Fruit fly (Drosophila melanogaster): Measurements from ENCODE around the gene kek6.

The kek6 gene

DNA sequence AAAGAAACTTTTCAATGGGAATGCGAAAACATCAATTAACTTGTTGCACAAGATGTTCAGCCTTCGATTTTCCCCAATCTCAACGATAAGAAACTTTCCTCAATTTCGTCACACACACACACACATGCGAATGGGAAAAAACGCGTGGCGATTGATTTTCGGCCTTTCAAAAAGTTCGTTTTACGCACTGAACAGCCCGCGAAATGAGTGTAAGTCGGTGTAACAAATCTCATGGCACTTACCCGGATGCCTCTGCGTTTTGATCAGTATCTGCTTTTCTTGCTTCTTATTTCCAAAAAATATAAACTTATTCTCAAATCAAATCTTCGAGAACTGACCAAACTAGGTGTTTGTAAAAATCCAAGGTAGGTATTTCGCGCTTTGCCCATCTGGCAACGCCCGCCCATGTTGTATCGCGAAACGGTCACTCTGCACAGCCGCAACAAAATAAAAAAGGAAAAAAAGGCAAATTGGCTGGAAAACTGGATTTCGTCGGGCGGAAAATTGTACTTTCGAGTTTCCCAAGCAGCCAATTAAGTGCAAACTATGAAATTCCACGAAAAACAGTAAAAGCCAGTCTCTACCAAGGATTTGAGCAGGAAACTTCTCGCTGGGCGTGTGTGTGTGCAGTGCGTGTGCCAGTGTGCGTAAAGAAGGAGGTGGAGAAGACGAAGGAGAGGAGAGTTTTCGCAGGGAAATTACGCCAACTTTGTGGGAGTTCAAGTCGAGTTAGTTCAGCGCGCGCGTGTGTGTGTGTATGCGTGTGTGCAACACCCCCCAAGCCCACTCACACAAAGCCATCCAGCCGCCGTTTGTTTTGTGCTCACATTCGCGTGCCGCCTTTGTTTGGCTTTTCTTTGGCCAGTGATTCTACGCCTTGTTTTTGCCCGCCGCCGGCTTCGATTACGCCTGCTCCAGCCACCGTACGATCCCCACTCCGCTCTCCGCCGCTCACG is 11.0 kb upstream of the kek6 start, which contains the start of gene Med:
Gene Med, plus strand, starts transcription at position 408 of the 956 bp plus-strand sequence.
- no peak for TF ChIP-seq CG9705 (GFP tag; optimal IDR thresholded peaks at IDR 0.05)
- TF ChIP-seq OdsH (GFP tag; optimal IDR thresholded peaks at IDR 0.05): no peak
- no peak for TF ChIP-seq Mio (GFP tag; optimal IDR thresholded peaks at IDR 0.05)
- no peak for TF ChIP-seq fru (GFP tag; optimal IDR thresholded peaks at IDR 0.05)
- TF ChIP-seq Myc (optimal IDR thresholded peaks at IDR 0.05): peak; percentile 28
- no peak for TF ChIP-seq Hr78 (GFP tag; optimal IDR thresholded peaks at IDR 0.05)
- TF ChIP-seq HLH106 (tag; optimal IDR thresholded peaks at IDR 0.05): peak; percentile 30
- peak; percentile 63 for TF ChIP-seq Sp1 (GFP tag; optimal IDR thresholded peaks at IDR 0.05)
- peak; percentile 89 for TF ChIP-seq psq (GFP tag; optimal IDR thresholded peaks at IDR 0.05)
- peak; percentile 32 for TF ChIP-seq h (GFP tag; optimal IDR thresholded peaks at IDR 0.05)
- no peak for TF ChIP-seq Hnf4 (GFP tag; optimal IDR thresholded peaks at IDR 0.05)
- TF ChIP-seq GATAd (GFP tag; optimal IDR thresholded peaks at IDR 0.05): no peak
- TF ChIP-seq lola (GFP tag; optimal IDR thresholded peaks at IDR 0.05): no peak
- no peak for TF ChIP-seq dl (GFP tag; optimal IDR thresholded peaks at IDR 0.05; ENCODE audit: insufficient read depth in 1 of 2, partially characterized antibody in 2 of 2)
- TF ChIP-seq Dif (GFP tag; optimal IDR thresholded peaks at IDR 0.05; ENCODE audit: partially characterized antibody): no peak
- no peak for TF ChIP-seq dsf (GFP tag; optimal IDR thresholded peaks at IDR 0.05; ENCODE audit: borderline replicate concordance)
- no peak for TF ChIP-seq woc (GFP tag; optimal IDR thresholded peaks at IDR 0.05)
- no peak for TF ChIP-seq rgr (GFP tag; optimal IDR thresholded peaks at IDR 0.05)
- TF ChIP-seq foxo (GFP tag; optimal IDR thresholded peaks at IDR 0.05): no peak
- no peak for TF ChIP-seq pan (optimal IDR thresholded peaks at IDR 0.05)
- TF ChIP-seq usp (GFP tag; optimal IDR thresholded peaks at IDR 0.05): no peak
- peak; percentile 48 for TF ChIP-seq N (GFP tag; optimal IDR thresholded peaks at IDR 0.05)
- no peak for TF ChIP-seq sage (GFP tag; optimal IDR thresholded peaks at IDR 0.05)
- no peak for TF ChIP-seq Rel (GFP tag; optimal IDR thresholded peaks at IDR 0.05)
- TF ChIP-seq Rel (tag; optimal IDR thresholded peaks at IDR 0.05): peak; percentile 45
- TF ChIP-seq Hr83 (GFP tag; optimal IDR thresholded peaks at IDR 0.05; ENCODE audit: poor library complexity, severe bottlenecking): no peak
- TF ChIP-seq brk (GFP tag; optimal IDR thresholded peaks at IDR 0.05): no peak

- TF ChIP-seq Myc (optimal IDR thresholded peaks at IDR 0.05) (no peak), pan (optimal IDR thresholded peaks at IDR 0.05) (no peak), dl (GFP tag; optimal IDR thresholded peaks at IDR 0.05; ENCODE audit: insufficient read depth in 1 of 2, partially characterized antibody in 2 of 2) (no peak), dsf (GFP tag; optimal IDR thresholded peaks at IDR 0.05; ENCODE audit: borderline replicate concordance) (no peak), CrebA (GFP tag; optimal IDR thresholded peaks at IDR 0.05; ENCODE audit: borderline replicate concordance) (no peak), dmrt93B (GFP tag; optimal IDR thresholded peaks at IDR 0.05) (no peak)
Observed at dm6 chr3R:31612564-31612963, 9.4 kb upstream of the kek6 start, which contains the start of gene CycG. Gene CycG (minus strand): TSS chr3R:31612664.

dm6 chr3R:31616001-31616400 is 5.9 kb upstream of the kek6 start, which contains the start of the genes Mnat9 and CG1792:
Gene Mnat9 (minus strand): TSS chr3R:31616160.
Gene CG1792 (plus strand): TSS chr3R:31616303.
- TF ChIP-seq fru (GFP tag; optimal IDR thresholded peaks at IDR 0.05) (peak; percentile 99), pan (optimal IDR thresholded peaks at IDR 0.05) (no peak), GATAd (GFP tag; optimal IDR thresholded peaks at IDR 0.05) (peak; percentile 97), tai (GFP tag; optimal IDR thresholded peaks at IDR 0.05) (no peak), CG9705 (GFP tag; optimal IDR thresholded peaks at IDR 0.05) (peak; percentile 91), Dfd (GFP tag; optimal IDR thresholded peaks at IDR 0.05) (no peak), dsf (GFP tag; optimal IDR thresholded peaks at IDR 0.05; ENCODE audit: borderline replicate concordance) (peak; percentile 97), CrebA (GFP tag; optimal IDR thresholded peaks at IDR 0.05; ENCODE audit: borderline replicate concordance) (no peak), lola (GFP tag; optimal IDR thresholded peaks at IDR 0.05) (no peak), jim (GFP tag; optimal IDR thresholded peaks at IDR 0.05) (no peak), Abd-B (GFP tag; optimal IDR thresholded peaks at IDR 0.05) (no peak), Rel (GFP tag; optimal IDR thresholded peaks at IDR 0.05) (peak; percentile 68), Rel (tag; optimal IDR thresholded peaks at IDR 0.05) (peak; percentile 85), Hnf4 (GFP tag; optimal IDR thresholded peaks at IDR 0.05) (peak; percentile 99), Hr78 (GFP tag; optimal IDR thresholded peaks at IDR 0.05) (no peak), Sp1 (GFP tag; optimal IDR thresholded peaks at IDR 0.05) (peak; percentile 97), foxo (GFP tag; optimal IDR thresholded peaks at IDR 0.05) (peak; percentile 95 to 99), N (GFP tag; optimal IDR thresholded peaks at IDR 0.05) (no peak), Mio (GFP tag; optimal IDR thresholded peaks at IDR 0.05) (peak; percentile 94), dmrt93B (GFP tag; optimal IDR thresholded peaks at IDR 0.05) (peak; percentile 97), sv (GFP tag; optimal IDR thresholded peaks at IDR 0.05) (peak; percentile 98), woc (GFP tag; optimal IDR thresholded peaks at IDR 0.05) (peak; percentile 96), ey (GFP tag; optimal IDR thresholded peaks at IDR 0.05) (peak; percentile 99), Vsx2 (GFP tag; optimal IDR thresholded peaks at IDR 0.05; ENCODE audit: partially characterized antibody) (no peak), brk (GFP tag; optimal IDR thresholded peaks at IDR 0.05) (no peak), dl (GFP tag; optimal IDR thresholded peaks at IDR 0.05; ENCODE audit: insufficient read depth in 1 of 2, partially characterized antibody in 2 of 2) (no peak), psq (GFP tag; optimal IDR thresholded peaks at IDR 0.05) (peak; percentile 97), sage (GFP tag; optimal IDR thresholded peaks at IDR 0.05) (peak; percentile 97), h (GFP tag; optimal IDR thresholded peaks at IDR 0.05) (peak; percentile 99), Hr83 (GFP tag; optimal IDR thresholded peaks at IDR 0.05; ENCODE audit: poor library complexity, severe bottlenecking) (peak; percentile 99), HLH106 (tag; optimal IDR thresholded peaks at IDR 0.05) (peak; percentile 98), CG32264 (GFP tag; optimal IDR thresholded peaks at IDR 0.05) (peak; percentile 97), Jra (GFP tag; optimal IDR thresholded peaks at IDR 0.05) (peak; percentile 98), rgr (GFP tag; optimal IDR thresholded peaks at IDR 0.05) (peak; percentile 99), Dif (GFP tag; optimal IDR thresholded peaks at IDR 0.05; ENCODE audit: partially characterized antibody) (no peak), Myc (optimal IDR thresholded peaks at IDR 0.05) (no peak), br (GFP tag; optimal IDR thresholded peaks at IDR 0.05) (peak; percentile 98), usp (GFP tag; optimal IDR thresholded peaks at IDR 0.05) (no peak)
